Worm (Caenorhabditis elegans): ENCODE data around the gene ccm-3.

The ccm-3 gene

DNA sequence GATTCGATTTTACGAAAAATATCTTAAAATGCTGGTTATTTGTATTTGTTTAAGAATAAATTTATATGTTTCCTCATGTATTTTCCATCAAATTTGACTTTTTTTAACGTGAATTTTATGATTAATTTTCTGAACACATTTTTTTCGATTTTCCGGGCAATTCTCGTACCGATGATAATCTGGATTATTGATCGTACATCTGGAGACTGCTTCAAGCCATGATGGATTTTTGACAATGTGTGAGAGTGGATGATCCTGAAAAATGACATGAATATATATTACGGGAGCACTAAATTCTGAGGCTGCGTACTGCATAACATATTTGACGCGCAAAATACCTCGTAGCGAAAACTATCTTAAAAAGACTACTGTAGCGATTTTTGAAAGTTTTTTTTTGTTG, 47.4 kb upstream of the ccm-3 start (continued):
- TF ChIP-seq Y56A3A.18 (GFP tag; IDR thresholded peaks at IDR 0.05) = no peak
- no peak for TF ChIP-seq rpc-1 (optimal IDR thresholded peaks at IDR 0.05)
- no peak for TF ChIP-seq rpc-1 (tag; optimal IDR thresholded peaks at IDR 0.05)

DNA sequence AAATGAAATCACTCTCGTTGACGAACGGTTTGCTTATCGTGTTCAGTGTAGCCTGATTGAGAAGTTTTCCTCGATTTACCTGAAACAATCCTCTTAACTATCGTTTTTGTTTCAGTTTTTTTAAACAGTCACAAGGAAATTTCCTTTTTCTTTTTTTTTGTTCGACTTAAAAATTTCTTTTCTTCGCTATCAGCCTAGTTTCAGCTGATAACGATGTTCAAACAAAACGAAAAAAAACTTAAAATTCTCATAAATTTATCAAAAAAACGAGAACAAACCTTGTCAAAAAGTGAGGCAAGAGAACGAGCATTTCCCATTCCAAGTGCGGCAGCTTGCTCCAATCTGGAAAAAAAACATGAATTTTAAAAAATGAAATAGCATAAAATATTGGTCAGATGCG, 46.5 kb upstream of the ccm-3 start:
- TF ChIP-seq B0336.3 (GFP tag; IDR thresholded peaks at IDR 0.05) (no peak), nhr-80 (tag; optimal IDR thresholded peaks at IDR 0.05) (peak; percentile 72)

DNA sequence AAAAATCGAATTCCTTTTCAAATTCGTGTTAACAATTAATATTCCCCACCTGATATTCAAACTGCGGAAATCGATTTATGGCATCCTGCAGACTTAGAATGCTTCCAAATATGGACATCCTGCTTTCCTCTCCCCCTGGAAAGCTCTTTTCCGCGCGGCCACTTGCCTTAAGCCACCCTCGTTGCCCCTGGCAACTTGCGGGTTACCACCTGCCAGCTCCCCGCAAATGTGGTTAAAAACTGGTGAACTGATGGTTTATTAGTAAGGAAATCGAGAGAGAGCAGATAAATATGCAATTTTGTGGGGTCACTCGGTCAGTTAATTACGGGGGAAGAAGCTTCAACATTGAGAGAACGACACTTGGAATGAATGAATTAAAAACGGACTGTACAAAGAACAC, 45.0 kb upstream of the ccm-3 start, which contains the start of gene nphp-1:
nphp-1 (minus strand) TSS at position 145 of the 400 bp plus-strand sequence.
- peak; percentile 38; the same call in 1 of the 2 replicates for TF ChIP-seq B0336.3 (GFP tag; IDR thresholded peaks at IDR 0.05)
- no peak for TF ChIP-seq ceh-40 (GFP tag; IDR thresholded peaks at IDR 0.05)
- no peak for TF ChIP-seq F22D6.2 (tag; optimal IDR thresholded peaks at IDR 0.05)
- no peak for TF ChIP-seq snpc-3.4 (tag; optimal IDR thresholded peaks at IDR 0.05)
- no peak for TF ChIP-seq ceh-58 (GFP tag; IDR thresholded peaks at IDR 0.05)
- TF ChIP-seq nhr-120 (GFP tag; IDR thresholded peaks at IDR 0.05) = no peak
- no peak for TF ChIP-seq sptf-2 (GFP tag; optimal IDR thresholded peaks at IDR 0.05)
- no peak for TF ChIP-seq K11D2.4 (GFP tag; IDR thresholded peaks at IDR 0.05)
- TF ChIP-seq die-1 (tag; optimal IDR thresholded peaks at IDR 0.05) = no peak
- TF ChIP-seq ztf-25 (GFP tag; IDR thresholded peaks at IDR 0.05) = 0 out of 2 replicates have a peak, but pooled peaks have one; percentile 22
- TF ChIP-seq mel-28 (tag; optimal IDR thresholded peaks at IDR 0.05; ENCODE audit: borderline replicate concordance) = no peak
- 0 out of 2 replicates have a peak, but pooled peaks have one; percentile 23 for TF ChIP-seq ceh-91 (GFP tag; IDR thresholded peaks at IDR 0.05)
- TF ChIP-seq zfh-2 (GFP tag; conservative IDR thresholded peaks at IDR 0.05) = peak; percentile 50
- TF ChIP-seq madf-8 (GFP tag; conservative IDR thresholded peaks at IDR 0.05) = no peak
- no peak for TF ChIP-seq dox-1 (GFP tag; IDR thresholded peaks at IDR 0.05)
- TF ChIP-seq rcor-1 (GFP tag; IDR thresholded peaks at IDR 0.05) = no peak
- no peak for TF ChIP-seq C06A6.2 (GFP tag; conservative IDR thresholded peaks at IDR 0.05)
- TF ChIP-seq unc-62 (GFP tag; optimal IDR thresholded peaks at IDR 0.05) = no peak
- TF ChIP-seq C17E4.6 (GFP tag; IDR thresholded peaks at IDR 0.05) = no peak
- TF ChIP-seq ceh-100 (GFP tag; IDR thresholded peaks at IDR 0.05) = no peak
- no peak for TF ChIP-seq nhr-80 (tag; optimal IDR thresholded peaks at IDR 0.05)

DNA sequence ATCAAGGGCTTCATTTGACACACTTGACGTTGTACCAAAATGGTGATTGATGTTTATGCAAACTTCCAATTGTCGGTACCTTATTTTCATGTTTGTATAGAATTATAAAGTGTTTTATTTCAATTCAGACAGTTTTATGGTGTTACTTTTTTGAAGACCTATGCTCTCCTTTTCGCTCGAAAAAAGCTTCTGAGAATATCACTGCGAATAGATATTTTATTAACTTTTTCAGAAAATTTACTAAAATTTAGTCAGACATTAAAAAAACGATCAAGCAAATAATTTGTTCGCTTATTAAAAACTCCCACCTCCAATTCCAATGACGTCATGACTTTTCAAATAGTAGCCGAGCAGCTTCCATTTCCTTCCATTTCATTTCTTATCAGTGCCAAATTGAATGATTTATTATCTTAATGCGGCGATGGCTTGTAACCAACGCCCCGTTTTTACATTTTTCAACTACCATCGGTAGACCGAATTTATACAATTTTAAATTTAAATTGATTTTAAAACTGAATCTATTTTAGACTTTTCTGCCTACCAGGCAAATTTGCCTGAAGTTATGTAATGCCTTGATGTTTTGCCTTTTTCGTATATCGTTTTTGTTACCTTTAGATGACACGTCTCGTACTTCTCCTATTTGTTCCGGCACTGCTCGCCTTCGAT, 40.0 kb upstream of the ccm-3 start, which contains the start of gene M28.10:
M28.10 (plus strand) TSS at position 616 of the 666 bp plus-strand sequence.
- TF ChIP-seq lin-26 (GFP tag; IDR thresholded peaks at IDR 0.05) (no peak), ccch-3 (GFP tag; optimal IDR thresholded peaks at IDR 0.05) (no peak), repo-1 (tag; optimal IDR thresholded peaks at IDR 0.05) (no peak), snpc-1.3 (tag; optimal IDR thresholded peaks at IDR 0.05; ENCODE audit: insufficient read depth) (no peak), lsl-1 (GFP tag; optimal IDR thresholded peaks at IDR 0.05) (no peak), ceh-91 (GFP tag; IDR thresholded peaks at IDR 0.05) (no peak), atf-7 (tag; optimal IDR thresholded peaks at IDR 0.05) (peak; percentile 24), nhr-80 (tag; optimal IDR thresholded peaks at IDR 0.05) (peak; percentile 45), tlf-1 (GFP tag; optimal IDR thresholded peaks at IDR 0.05) (no peak), K11D2.4 (GFP tag; IDR thresholded peaks at IDR 0.05) (no peak), rec-8 (tag; optimal IDR thresholded peaks at IDR 0.05) (no peak), tbx-9 (tag; optimal IDR thresholded peaks at IDR 0.05; ENCODE audit: borderline replicate concordance) (no peak)

All from whole organism, young adult.